Worm (Caenorhabditis elegans) whole organism, L4 larva: ENCODE results near the gene rbg-1.

Source experiments
- D1046.2 ChIP-seq: fragments of 200-800 bp; sonication (Bioruptor generic); IDR thresholded peaks from 2 replicates; pipeline ENCODE4 v1.3.6; 2022; ENCODE audit warnings: missing genetic modification characterization, missing compliant biosample characterization
- R02D3.7 ChIP-seq: fragments of 150-350 bp; sonication (generic microtip); optimal IDR thresholded peaks from 3 replicates; lab custom pipeline; 2014; ENCODE audit warnings: missing biosample characterization, missing genetic modification characterization
- ZK337.2 ChIP-seq: fragments of 200-800 bp; sonication (Bioruptor generic); IDR thresholded peaks from 2 replicates; pipeline ENCODE4 v1.3.6; 2022; ENCODE audit warnings: missing genetic modification reagents, missing genetic modification characterization, missing compliant biosample characterization
- ZK546.5 ChIP-seq, 2 experiments: sonication (generic microtip); optimal IDR thresholded peaks; 2 replicates each; lab custom pipeline; 2017; ENCODE audit warnings: missing biosample characterization in 2 of 2, missing genetic modification characterization in 2 of 2
- ama-1 ChIP-seq: fragments of 150-350 bp; optimal IDR thresholded peaks from 2 replicates; lab custom pipeline; 2014; ENCODE audit warnings: inconsistent platforms, mixed read lengths
- arid-1 ChIP-seq: fragments of 200-800 bp; sonication (Bioruptor generic); conservative IDR thresholded peaks from 2 replicates; pipeline ENCODE4 v1.3.6; 2022; ENCODE audit warnings: missing genetic modification reagents, missing genetic modification characterization, missing compliant biosample characterization
- ceh-32 ChIP-seq: sonication (generic microtip); optimal IDR thresholded peaks from 2 replicates; lab custom pipeline; 2016; ENCODE audit warnings: mild to moderate bottlenecking, missing genetic modification characterization, missing compliant biosample characterization; ENCODE audit not compliant: poor library complexity
- ceh-62 ChIP-seq: sonication (generic microtip); optimal IDR thresholded peaks from 2 replicates; lab custom pipeline; 2017; ENCODE audit warnings: missing biosample characterization, missing genetic modification characterization
- ceh-82 ChIP-seq: sonication (generic microtip); optimal IDR thresholded peaks from 2 replicates; lab custom pipeline; 2017; ENCODE audit warnings: missing biosample characterization, missing genetic modification characterization
- ces-1 ChIP-seq: fragments of 150-350 bp; sonication (generic microtip); optimal IDR thresholded peaks from 4 replicates; lab custom pipeline; 2014; ENCODE audit warnings: missing biosample characterization, missing genetic modification reagents, missing genetic modification characterization
- ctbp-1 ChIP-seq: fragments of 200-800 bp; sonication (Bioruptor generic); IDR thresholded peaks from 2 replicates; pipeline ENCODE4 v1.3.6; 2022; ENCODE audit warnings: missing genetic modification reagents, missing genetic modification characterization, missing compliant biosample characterization
- daf-16 ChIP-seq, 3 experiments: sonication (generic microtip); optimal IDR thresholded peaks; 2 replicates each; lab custom pipeline; 2016 to 2017; ENCODE audit warnings: missing genetic modification characterization in 3 of 3, missing genetic modification reagents in 3 of 3, mild to moderate bottlenecking in 2 of 3, missing compliant biosample characterization in 2 of 3, missing biosample characterization in 1 of 3, moderate library complexity in 1 of 3
- duxl-1 ChIP-seq: sonication (generic microtip); optimal IDR thresholded peaks from 2 replicates; lab custom pipeline; 2016; ENCODE audit warnings: mild to moderate bottlenecking, missing genetic modification characterization, moderate library complexity, missing compliant biosample characterization; ENCODE audit not compliant: poor library complexity
- dve-1 ChIP-seq: sonication (generic microtip); optimal IDR thresholded peaks from 2 replicates; lab custom pipeline; 2017; ENCODE audit warnings: antibody characterized with exemption, mild to moderate bottlenecking, missing genetic modification characterization, missing compliant biosample characterization; ENCODE audit not compliant: insufficient read depth
- egl-27 ChIP-seq: sonication (generic microtip); optimal IDR thresholded peaks from 3 replicates; lab custom pipeline; 2017; ENCODE audit warnings: missing biosample characterization, missing genetic modification reagents, missing genetic modification characterization
- egl-43 ChIP-seq: fragments of 200-800 bp; sonication (Bioruptor generic); IDR thresholded peaks from 2 replicates; pipeline ENCODE4 v1.3.6; 2022; ENCODE audit warnings: missing genetic modification reagents, missing genetic modification characterization, missing compliant biosample characterization
- fkh-10 ChIP-seq: fragments of 150-350 bp; optimal IDR thresholded peaks from 2 replicates; lab custom pipeline; 2014; ENCODE audit warnings: missing biosample characterization, missing genetic modification reagents, missing genetic modification characterization
- gei-8 ChIP-seq: fragments of 200-800 bp; sonication (Bioruptor generic); optimal IDR thresholded peaks from 2 replicates; lab custom pipeline; 2018; ENCODE audit warnings: mild to moderate bottlenecking, missing genetic modification characterization, missing compliant biosample characterization
- hif-1 ChIP-seq, 2 experiments: sonication (generic microtip); optimal IDR thresholded peaks; 2 replicates each; lab custom pipeline; 2016 to 2017; ENCODE audit warnings: missing compliant biosample characterization in 2 of 2, missing genetic modification characterization in 2 of 2, missing genetic modification reagents in 2 of 2, missing genotype in 2 of 2, mild to moderate bottlenecking in 1 of 2
- hlh-11 ChIP-seq: fragments of 200-800 bp; sonication (Bioruptor generic); optimal IDR thresholded peaks from 2 replicates; lab custom pipeline; 2018; ENCODE audit warnings: mild to moderate bottlenecking, missing genetic modification characterization, missing compliant biosample characterization
- hlh-30 ChIP-seq: sonication (generic microtip); optimal IDR thresholded peaks from 2 replicates; lab custom pipeline; 2017; ENCODE audit warnings: antibody characterized with exemption, mild to moderate bottlenecking, missing genetic modification characterization, missing compliant biosample characterization; ENCODE audit not compliant: insufficient read depth
- hmg-1.1 ChIP-seq: fragments of 200-800 bp; sonication (Bioruptor generic); IDR thresholded peaks from 2 replicates; pipeline ENCODE4 v1.3.6; 2022; ENCODE audit warnings: missing genetic modification reagents, missing genetic modification characterization, missing compliant biosample characterization
- lin-38 ChIP-seq: fragments of 200-800 bp; sonication (Bioruptor generic); IDR thresholded peaks from 2 replicates; pipeline ENCODE4 v1.3.6; 2022; ENCODE audit warnings: missing genetic modification reagents, missing genetic modification characterization, missing compliant biosample characterization
- lir-3 ChIP-seq: sonication (generic microtip); optimal IDR thresholded peaks from 2 replicates; lab custom pipeline; 2016; ENCODE audit warnings: mild to moderate bottlenecking, missing genetic modification characterization, missing compliant biosample characterization
- lsy-2 ChIP-seq, 2 experiments: fragments of 150-350 bp in 1 of 2; sonication (generic microtip) in 1 of 2; optimal IDR thresholded peaks; 2 replicates each; lab custom pipeline; 2014 to 2017; ENCODE audit warnings: missing biosample characterization in 2 of 2, missing genetic modification characterization in 2 of 2
- madf-5 ChIP-seq, 2 experiments: fragments of 200-800 bp; sonication (Bioruptor generic); IDR thresholded peaks; 2 replicates each; pipeline ENCODE4 v1.3.6; 2022; ENCODE audit warnings: missing compliant biosample characterization in 2 of 2, missing genetic modification characterization in 2 of 2
- madf-9 ChIP-seq: fragments of 200-800 bp; sonication (Bioruptor generic); conservative IDR thresholded peaks from 2 replicates; pipeline ENCODE4 v1.3.6; 2022; ENCODE audit warnings: missing genetic modification reagents, missing genetic modification characterization, missing compliant biosample characterization
- mdt-29 ChIP-seq: fragments of 200-800 bp; sonication (Bioruptor generic); IDR thresholded peaks from 2 replicates; pipeline ENCODE4 v1.3.6; 2022; ENCODE audit warnings: missing genetic modification reagents, missing genetic modification characterization, missing compliant biosample characterization
- mep-1 ChIP-seq: fragments of 150-350 bp; sonication (generic microtip); optimal IDR thresholded peaks from 3 replicates; lab custom pipeline; 2014; ENCODE audit warnings: missing biosample characterization, missing genetic modification characterization
- mes-2 ChIP-seq: sonication (generic microtip); optimal IDR thresholded peaks from 2 replicates; lab custom pipeline; 2016; ENCODE audit warnings: missing genotype, mild to moderate bottlenecking, missing genetic modification characterization, missing compliant biosample characterization; ENCODE audit not compliant: poor library complexity, severe bottlenecking
- nhr-10 ChIP-seq: fragments of 150-350 bp; optimal IDR thresholded peaks from 2 replicates; lab custom pipeline; 2014; ENCODE audit warnings: missing biosample characterization, missing genetic modification characterization
- nhr-11 ChIP-seq: fragments of 150-350 bp; optimal IDR thresholded peaks from 2 replicates; lab custom pipeline; 2014; ENCODE audit warnings: missing biosample characterization, missing genetic modification characterization
- nhr-25 ChIP-seq: sonication (generic microtip); optimal IDR thresholded peaks from 2 replicates; lab custom pipeline; 2017; ENCODE audit warnings: missing genetic modification characterization, mild to moderate bottlenecking, missing compliant biosample characterization, antibody characterized with exemption, moderate library complexity, borderline replicate concordance; ENCODE audit not compliant: insufficient read depth
- nhr-42 ChIP-seq: fragments of 200-800 bp; sonication (Bioruptor generic); IDR thresholded peaks from 2 replicates; pipeline ENCODE4 v1.3.6; 2022; ENCODE audit warnings: missing genetic modification characterization, missing compliant biosample characterization
- nhr-77 ChIP-seq: fragments of 150-350 bp; optimal IDR thresholded peaks from 2 replicates; lab custom pipeline; 2014; ENCODE audit warnings: missing biosample characterization, missing genetic modification characterization
- rbr-2 ChIP-seq: sonication (generic microtip); optimal IDR thresholded peaks from 2 replicates; lab custom pipeline; 2016; ENCODE audit warnings: missing genotype, missing genetic modification characterization, missing compliant biosample characterization
- sdz-12 ChIP-seq: fragments of 200-800 bp; sonication (Bioruptor generic); optimal IDR thresholded peaks from 2 replicates; lab custom pipeline; 2018; ENCODE audit warnings: mild to moderate bottlenecking, missing genetic modification characterization, missing compliant biosample characterization
- skn-1 ChIP-seq: fragments of 150-350 bp; optimal IDR thresholded peaks from 2 replicates; lab custom pipeline; 2014; ENCODE audit warnings: missing biosample characterization, missing genetic modification characterization
- spr-3 ChIP-seq: fragments of 200-800 bp; sonication (Bioruptor generic); optimal IDR thresholded peaks from 2 replicates; lab custom pipeline; 2018; ENCODE audit warnings: mild to moderate bottlenecking, missing genetic modification characterization, missing compliant biosample characterization
- tag-97 ChIP-seq: fragments of 200-800 bp; sonication (Bioruptor generic); IDR thresholded peaks from 2 replicates; pipeline ENCODE4 v1.3.6; 2022; ENCODE audit warnings: missing genetic modification characterization, missing compliant biosample characterization
- unc-130 ChIP-seq: sonication (generic microtip); optimal IDR thresholded peaks from 2 replicates; lab custom pipeline; 2016; ENCODE audit warnings: missing genetic modification reagents, missing genetic modification characterization, missing compliant biosample characterization
- unc-62 ChIP-seq, 3 experiments: fragments of 150-350 bp in 1 of 3; sonication (generic microtip); optimal IDR thresholded peaks in 2 of 3; peaks in 1 of 3; 1 replicate in 1 of 3; 2 replicates in 2 of 3; lab custom pipeline; 2014 to 2017; ENCODE audit warnings: missing biosample characterization in 3 of 3, missing genetic modification characterization in 3 of 3, missing genetic modification reagents in 3 of 3, missing genotype in 1 of 3
- vab-7 ChIP-seq: fragments of 200-800 bp; sonication (Bioruptor generic); IDR thresholded peaks from 2 replicates; pipeline ENCODE4 v1.3.6; 2022; ENCODE audit warnings: missing genetic modification reagents, missing genetic modification characterization, missing compliant biosample characterization
- zag-1 ChIP-seq: fragments of 150-350 bp; optimal IDR thresholded peaks from 2 replicates; lab custom pipeline; 2014; ENCODE audit warnings: missing biosample characterization, missing genetic modification characterization
- zip-11 ChIP-seq: fragments of 200-800 bp; sonication (Bioruptor generic); IDR thresholded peaks from 2 replicates; pipeline ENCODE4 v1.3.6; 2022; ENCODE audit warnings: missing genetic modification characterization, missing compliant biosample characterization
- zip-2 ChIP-seq: fragments of 150-350 bp; optimal IDR thresholded peaks from 2 replicates; lab custom pipeline; 2014; ENCODE audit warnings: missing biosample characterization, missing genetic modification characterization
- ztf-11 ChIP-seq: fragments of 150-350 bp; optimal IDR thresholded peaks from 2 replicates; lab custom pipeline; 2014; ENCODE audit warnings: missing biosample characterization, missing genetic modification characterization
- ztf-7 ChIP-seq: fragments of 150-350 bp; optimal IDR thresholded peaks from 2 replicates; lab custom pipeline; 2014; ENCODE audit warnings: missing biosample characterization, missing genetic modification characterization

Gene rbg-1

DNA sequence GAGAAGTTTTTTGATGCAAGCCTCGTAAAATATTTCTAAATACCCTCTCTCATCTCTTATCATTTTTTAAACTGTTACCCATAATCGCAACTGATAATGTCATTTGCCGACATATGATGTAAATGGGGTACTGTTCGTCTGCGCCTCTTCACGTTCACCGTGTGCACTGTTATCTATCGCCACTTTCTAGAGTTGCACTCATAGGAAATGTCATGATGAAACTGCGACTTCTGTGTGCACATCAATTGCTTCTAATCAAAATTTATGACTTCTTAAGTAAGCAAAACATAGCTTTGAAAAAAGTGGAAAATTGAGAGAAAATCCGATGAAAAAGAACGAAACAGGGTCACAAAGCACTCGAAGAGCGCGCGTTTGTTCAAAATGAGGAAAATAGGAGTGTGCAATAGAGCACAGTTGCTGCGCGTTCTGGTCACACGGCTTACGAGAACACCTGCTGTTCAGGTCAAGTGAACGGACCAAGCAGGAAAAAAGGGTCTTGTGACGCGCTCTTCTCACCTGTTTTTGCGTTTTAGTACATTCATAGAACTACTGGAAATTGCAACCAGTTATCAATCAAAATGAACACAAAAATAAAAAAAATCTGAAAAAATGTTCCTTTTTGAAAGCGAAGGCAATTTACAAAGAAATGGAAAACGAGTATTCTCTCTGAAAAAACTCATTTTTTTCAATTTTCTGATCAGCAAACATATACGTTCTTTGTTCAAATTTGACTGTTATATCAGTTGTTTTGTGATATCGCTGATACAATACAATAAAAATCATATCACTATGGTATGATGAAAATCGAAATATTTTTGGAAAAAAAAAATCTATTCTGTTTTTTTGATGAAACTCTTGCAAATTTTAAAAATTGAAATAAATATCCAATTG is 36.6 kb upstream of the rbg-1 start (continued):
- TF ChIP-seq nhr-77 (tag; lab: Kevin White, UChicago) = peak; percentile 28
- no peak for TF ChIP-seq nhr-25 (tag; lab: Kevin White, UChicago)
- TF ChIP-seq ZK546.5 (tag; optimal IDR thresholded peaks at IDR 0.05; lab: Kevin White, UChicago) = no peak
- no peak for TF ChIP-seq egl-27 (tag; lab: Kevin White, UChicago)
- TF ChIP-seq mes-2 = peak; percentile 30
- 0 out of 2 replicates have a peak, but pooled peaks have one; percentile 38 for TF ChIP-seq hmg-1.1
- TF ChIP-seq lir-3 = no peak
- TF ChIP-seq zag-1 = no peak
- no peak for TF ChIP-seq R02D3.7 (tag; lab: Kevin White, UChicago)
- no peak for TF ChIP-seq ceh-62
- TF ChIP-seq hlh-30 = peak; percentile 95
- TF ChIP-seq madf-5 (GFP tag; IDR thresholded peaks at IDR 0.05; lab: Robert Waterston, UW) = no peak
- no peak for TF ChIP-seq ama-1 (lab: Kevin White, UChicago)
- peak; percentile 84 for TF ChIP-seq dve-1 (tag; lab: Kevin White, UChicago)
- TF ChIP-seq spr-3 (GFP tag; lab: Kevin White, UChicago) = no peak
- no peak for TF ChIP-seq mdt-29 (GFP tag; lab: Robert Waterston, UW)
- TF ChIP-seq tag-97 (GFP tag; lab: Robert Waterston, UW) = no peak
- TF ChIP-seq skn-1 (tag; lab: Kevin White, UChicago) = no peak
- no peak for TF ChIP-seq nhr-11 (tag; lab: Kevin White, UChicago)
- TF ChIP-seq zip-11 = no peak
- no peak for TF ChIP-seq ztf-11
- peak; percentile 11 to 93 for TF ChIP-seq unc-62 (GFP tag; optimal IDR thresholded peaks at IDR 0.05 in 1 of 2; lab: Kevin White, UChicago)
- TF ChIP-seq unc-62 (tag; optimal IDR thresholded peaks at IDR 0.05; lab: Kevin White, UChicago) = no peak
- peak in 1 of 2 experiments; percentile 25 for TF ChIP-seq daf-16 (GFP tag; optimal IDR thresholded peaks at IDR 0.05; lab: Kevin White, UChicago)
- TF ChIP-seq daf-16 (tag; optimal IDR thresholded peaks at IDR 0.05; lab: Kevin White, UChicago) = peak; percentile 75
- no peak for TF ChIP-seq ces-1
- TF ChIP-seq fkh-10 (GFP tag; lab: Kevin White, UChicago) = no peak
- no peak for TF ChIP-seq ctbp-1 (GFP tag; lab: Robert Waterston, UW)
- TF ChIP-seq egl-43 (GFP tag; lab: Robert Waterston, UW) = no peak
- TF ChIP-seq ceh-32 = no peak
- TF ChIP-seq gei-8 (GFP tag; lab: Kevin White, UChicago) = no peak
- no peak for TF ChIP-seq vab-7 (GFP tag; lab: Robert Waterston, UW)
- no peak for TF ChIP-seq D1046.2
- TF ChIP-seq ztf-7 = peak; percentile 98
- TF ChIP-seq lsy-2 (tag; optimal IDR thresholded peaks at IDR 0.05; lab: Kevin White, UChicago) = peak in 1 of 2 experiments; percentile 42
- no peak for TF ChIP-seq arid-1 (GFP tag; lab: Robert Waterston, UW)
- TF ChIP-seq rbr-2 = no peak
- peak; percentile 31 for TF ChIP-seq mep-1 (tag; lab: Kevin White, UChicago)
- no peak for TF ChIP-seq ZK337.2 (GFP tag; lab: Robert Waterston, UW)
- no peak for TF ChIP-seq ceh-82 (tag; lab: Kevin White, UChicago)
- no peak for TF ChIP-seq zip-2 (tag; lab: Kevin White, UChicago)
- peak in 1 of 2 experiments; percentile 11 for TF ChIP-seq hif-1 (tag; optimal IDR thresholded peaks at IDR 0.05; lab: Kevin White, UChicago)
- TF ChIP-seq sdz-12 = no peak
- TF ChIP-seq hlh-11 (tag; lab: Kevin White, UChicago) = peak; percentile 84
- TF ChIP-seq duxl-1 (tag; lab: Kevin White, UChicago) = no peak
- TF ChIP-seq madf-9 (GFP tag; lab: Robert Waterston, UW) = peak; percentile 30; the same call in 1 of the 2 replicates
- TF ChIP-seq lin-38 (GFP tag; lab: Robert Waterston, UW) = peak; percentile 70
- no peak for TF ChIP-seq unc-130 (GFP tag; lab: Kevin White, UChicago)
- no peak for TF ChIP-seq nhr-10 (tag; lab: Kevin White, UChicago)
- TF ChIP-seq nhr-42 (GFP tag; lab: Robert Waterston, UW) = no peak
